Fruit fly (Drosophila melanogaster) whole organism, wandering third instar larva: ENCODE measurements around the gene pit.
A peak's percentile ranks its signal among the peaks of the same experiment; 100 is the strongest.

Experiments
- Abd-B ChIP-seq: fragments of >200 bp; optimal IDR thresholded peaks from 2 replicates; lab custom pipeline; 2017; ENCODE audit warnings: missing biosample characterization, missing genetic modification characterization
- CG32264 ChIP-seq: fragments of 200-800 bp; sonication (Bioruptor generic); optimal IDR thresholded peaks from 2 replicates; lab custom pipeline; 2016; ENCODE audit warnings: missing biosample characterization, missing genetic modification characterization
- CrebA ChIP-seq: fragments of 200-800 bp; sonication (Bioruptor generic); optimal IDR thresholded peaks from 2 replicates; lab custom pipeline; 2016; ENCODE audit warnings: missing biosample characterization, mild to moderate bottlenecking, missing genetic modification characterization, borderline replicate concordance
- GATAd ChIP-seq: sonication (Bioruptor generic); optimal IDR thresholded peaks from 2 replicates; lab custom pipeline; 2016; ENCODE audit warnings: missing biosample characterization, missing genetic modification characterization
- Hnf4 ChIP-seq: fragments of 200-800 bp; sonication (Bioruptor generic); optimal IDR thresholded peaks from 2 replicates; lab custom pipeline; 2016; ENCODE audit warnings: missing biosample characterization, mild to moderate bottlenecking, missing genetic modification characterization
- Hr78 ChIP-seq: fragments of >200 bp; optimal IDR thresholded peaks from 2 replicates; lab custom pipeline; 2017; ENCODE audit warnings: missing biosample characterization, missing genetic modification characterization
- Myc ChIP-seq: fragments of >200 bp; optimal IDR thresholded peaks from 2 replicates; lab custom pipeline; 2017
- OdsH ChIP-seq: fragments of 200-800 bp; sonication (Bioruptor generic); optimal IDR thresholded peaks from 2 replicates; lab custom pipeline; 2016; ENCODE audit warnings: missing biosample characterization, mild to moderate bottlenecking, missing genetic modification characterization
- Rel ChIP-seq, 2 experiments: fragments of 200-800 bp; sonication (Bioruptor generic) in 1 of 2; optimal IDR thresholded peaks; 2 replicates in 1 of 2; 3 replicates in 1 of 2; lab custom pipeline; 2016 to 2019; ENCODE audit warnings: mild to moderate bottlenecking in 2 of 2, missing biosample characterization in 2 of 2, missing genetic modification characterization in 2 of 2, moderate library complexity in 1 of 2
- Sp1 ChIP-seq: fragments of 200-800 bp; sonication (Bioruptor generic); optimal IDR thresholded peaks from 3 replicates; lab custom pipeline; 2019; ENCODE audit warnings: missing biosample characterization, mild to moderate bottlenecking, missing genetic modification characterization, moderate library complexity
- Vsx2 ChIP-seq: fragments of 200-300, 225-300 bp; sonication (Bioruptor generic); optimal IDR thresholded peaks from 2 replicates; lab custom pipeline; 2018; ENCODE audit warnings: missing biosample characterization, missing genetic modification characterization; ENCODE audit not compliant: partially characterized antibody
- br ChIP-seq: fragments of 200-800 bp; sonication (Bioruptor generic); optimal IDR thresholded peaks from 2 replicates; lab custom pipeline; 2016; ENCODE audit warnings: missing biosample characterization, missing genetic modification characterization
- brk ChIP-seq: fragments of 200-800 bp; sonication (Bioruptor generic); optimal IDR thresholded peaks from 2 replicates; lab custom pipeline; 2016; ENCODE audit warnings: missing biosample characterization, mild to moderate bottlenecking, missing genetic modification characterization
- dl ChIP-seq, 2 experiments: fragments of 175-275, 200-275 bp in 1 of 2; fragments of 200-275 bp in 1 of 2; sonication (Bioruptor generic); optimal IDR thresholded peaks; lab custom pipeline; 2018; ENCODE audit warnings: mild to moderate bottlenecking in 2 of 2, missing biosample characterization in 2 of 2, missing genetic modification characterization in 2 of 2, moderate library complexity in 2 of 2; ENCODE audit not compliant: partially characterized antibody in 2 of 2, insufficient read depth in 1 of 2
- dmrt93B ChIP-seq: fragments of 200-800 bp; sonication (Bioruptor generic); optimal IDR thresholded peaks from 2 replicates; lab custom pipeline; 2018; ENCODE audit warnings: missing biosample characterization, mild to moderate bottlenecking, missing genetic modification characterization
- dsf ChIP-seq: sonication (Bioruptor generic); optimal IDR thresholded peaks from 2 replicates; lab custom pipeline; 2016; ENCODE audit warnings: missing biosample characterization, missing genetic modification characterization, borderline replicate concordance
- ey ChIP-seq: fragments of 200-800 bp; sonication (Bioruptor generic); optimal IDR thresholded peaks from 2 replicates; lab custom pipeline; 2016; ENCODE audit warnings: missing biosample characterization, missing genetic modification characterization
- foxo ChIP-seq, 2 experiments: fragments of 200-800 bp; sonication (Bioruptor generic); optimal IDR thresholded peaks; 2 replicates in 1 of 2; 3 replicates in 1 of 2; lab custom pipeline; 2016 to 2017; ENCODE audit warnings: missing biosample characterization in 2 of 2, missing genetic modification characterization in 2 of 2
- fru ChIP-seq: fragments of 200-800 bp; sonication (Bioruptor generic); optimal IDR thresholded peaks from 3 replicates; lab custom pipeline; 2016; ENCODE audit warnings: missing biosample characterization, mild to moderate bottlenecking, missing genetic modification characterization
- rgr ChIP-seq: fragments of 200-800 bp; sonication (Bioruptor generic); optimal IDR thresholded peaks from 3 replicates; lab custom pipeline; 2016; ENCODE audit warnings: missing biosample characterization, mild to moderate bottlenecking, missing genetic modification characterization
- sage ChIP-seq: fragments of 200-800 bp; sonication (Bioruptor generic); optimal IDR thresholded peaks from 2 replicates; lab custom pipeline; 2016; ENCODE audit warnings: missing biosample characterization, mild to moderate bottlenecking, missing genetic modification characterization
- sv ChIP-seq: fragments of 200-800 bp; sonication (Bioruptor generic); optimal IDR thresholded peaks from 3 replicates; lab custom pipeline; 2016; ENCODE audit warnings: missing biosample characterization, missing genetic modification characterization
- tai ChIP-seq: sonication (Bioruptor generic); optimal IDR thresholded peaks from 2 replicates; lab custom pipeline; 2016; ENCODE audit warnings: missing biosample characterization, missing genetic modification characterization
- usp ChIP-seq: fragments of >200 bp; optimal IDR thresholded peaks from 2 replicates; lab custom pipeline; 2017; ENCODE audit warnings: missing biosample characterization, missing genetic modification characterization
- woc ChIP-seq: sonication (Bioruptor generic); optimal IDR thresholded peaks from 2 replicates; lab custom pipeline; 2016; ENCODE audit warnings: missing biosample characterization, mild to moderate bottlenecking, missing genetic modification characterization

pit gene

DNA sequence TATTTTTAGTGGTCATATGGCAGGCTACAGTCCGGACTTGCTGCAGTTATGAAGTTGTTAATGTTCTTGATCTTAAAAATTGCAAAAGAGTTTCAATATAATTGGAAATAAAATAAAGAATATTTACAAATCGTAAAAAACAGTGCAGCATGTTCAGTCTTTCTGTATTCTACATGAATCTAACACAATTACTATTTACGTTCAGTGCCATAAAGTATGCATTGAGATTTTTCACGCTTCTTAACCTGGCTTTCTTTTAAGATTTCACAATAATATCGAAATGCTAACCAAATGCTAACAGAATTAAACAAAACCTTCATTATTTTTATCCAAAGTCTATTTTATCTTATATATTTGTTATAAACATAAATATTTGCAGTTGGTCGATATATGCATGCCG, 38.5 kb downstream of the pit start:
- TF ChIP-seq Myc (lab: Kevin White, UChicago) (peak; percentile 18), tai (GFP tag; lab: Kevin White, UChicago) (no peak)

- no peak for TF ChIP-seq GATAd
- TF ChIP-seq OdsH, result no peak
- no peak for TF ChIP-seq dsf (GFP tag; lab: Kevin White, UChicago)
- TF ChIP-seq fru (GFP tag; lab: Kevin White, UChicago), result no peak
- TF ChIP-seq CG32264, result no peak
- TF ChIP-seq foxo (GFP tag; optimal IDR thresholded peaks at IDR 0.05; lab: Kevin White, UChicago), result no peak
- TF ChIP-seq Abd-B (GFP tag; lab: Kevin White, UChicago), result no peak
- TF ChIP-seq Hr78 (GFP tag; lab: Kevin White, UChicago), result no peak
- TF ChIP-seq sage (GFP tag; lab: Kevin White, UChicago), result no peak
- TF ChIP-seq woc, result no peak
- no peak for TF ChIP-seq rgr (GFP tag; lab: Kevin White, UChicago)
- TF ChIP-seq dl (GFP tag; optimal IDR thresholded peaks at IDR 0.05; lab: Kevin White, UChicago; ENCODE audit: insufficient read depth in 1 of 2, partially characterized antibody in 2 of 2), result no peak
- TF ChIP-seq dmrt93B (GFP tag; lab: Kevin White, UChicago), result no peak
- no peak for TF ChIP-seq usp (GFP tag; lab: Kevin White, UChicago)
- no peak for TF ChIP-seq Vsx2 (GFP tag; lab: Kevin White, UChicago)
- no peak for TF ChIP-seq Sp1 (GFP tag; lab: Kevin White, UChicago)
- no peak for TF ChIP-seq ey (GFP tag; lab: Kevin White, UChicago)
These were observed 46.1 kb downstream of the pit start, which contains the start of gene CG13408 for dm6 chr3R:22080161-22080560. CG13408 (plus strand) TSS chr3R:22080382.

DNA sequence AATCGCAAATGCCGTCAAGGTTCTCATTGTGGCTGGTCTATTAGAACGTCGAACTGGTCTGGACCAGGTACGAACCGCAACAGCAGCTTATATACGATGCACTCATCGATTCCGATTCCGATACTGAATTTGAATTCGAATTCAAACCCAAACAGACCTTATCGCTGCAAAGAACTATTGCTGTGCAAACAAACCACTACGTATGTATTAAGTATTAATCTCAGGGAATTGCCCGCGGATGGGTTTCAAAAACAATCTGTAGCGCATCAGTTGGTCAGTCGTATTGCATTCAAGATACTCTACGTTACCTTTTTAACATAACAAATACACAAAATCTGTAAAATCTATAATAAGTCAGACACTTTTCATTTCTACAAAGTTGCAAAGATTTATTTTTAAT, 52.2 kb downstream of the pit start, which contains the start of gene BomT3:
BomT3 (minus strand) TSS at position 101 of the 400 bp plus-strand sequence.
- TF ChIP-seq rgr (GFP tag; lab: Kevin White, UChicago), result no peak
- TF ChIP-seq ey (GFP tag; lab: Kevin White, UChicago), result no peak
- TF ChIP-seq fru (GFP tag; lab: Kevin White, UChicago), result no peak
- no peak for TF ChIP-seq sage (GFP tag; lab: Kevin White, UChicago)
- TF ChIP-seq Rel (GFP tag; optimal IDR thresholded peaks at IDR 0.05; lab: Kevin White, UChicago), result no peak
- TF ChIP-seq Rel (tag; optimal IDR thresholded peaks at IDR 0.05; lab: Kevin White, UChicago), result no peak
- TF ChIP-seq br, result no peak
- no peak for TF ChIP-seq sv
- no peak for TF ChIP-seq brk (GFP tag; lab: Kevin White, UChicago)
- no peak for TF ChIP-seq Myc (lab: Kevin White, UChicago)
- TF ChIP-seq Sp1 (GFP tag; lab: Kevin White, UChicago), result no peak
- TF ChIP-seq Abd-B (GFP tag; lab: Kevin White, UChicago), result no peak
- TF ChIP-seq foxo (GFP tag; optimal IDR thresholded peaks at IDR 0.05; lab: Kevin White, UChicago), result no peak
- TF ChIP-seq dmrt93B (GFP tag; lab: Kevin White, UChicago), result no peak
- no peak for TF ChIP-seq dl (GFP tag; optimal IDR thresholded peaks at IDR 0.05; lab: Kevin White, UChicago; ENCODE audit: insufficient read depth in 1 of 2, partially characterized antibody in 2 of 2)
- no peak for TF ChIP-seq dsf (GFP tag; lab: Kevin White, UChicago)
- no peak for TF ChIP-seq tai (GFP tag; lab: Kevin White, UChicago)
- TF ChIP-seq GATAd, result no peak
- no peak for TF ChIP-seq Hnf4 (GFP tag; lab: Kevin White, UChicago)

DNA sequence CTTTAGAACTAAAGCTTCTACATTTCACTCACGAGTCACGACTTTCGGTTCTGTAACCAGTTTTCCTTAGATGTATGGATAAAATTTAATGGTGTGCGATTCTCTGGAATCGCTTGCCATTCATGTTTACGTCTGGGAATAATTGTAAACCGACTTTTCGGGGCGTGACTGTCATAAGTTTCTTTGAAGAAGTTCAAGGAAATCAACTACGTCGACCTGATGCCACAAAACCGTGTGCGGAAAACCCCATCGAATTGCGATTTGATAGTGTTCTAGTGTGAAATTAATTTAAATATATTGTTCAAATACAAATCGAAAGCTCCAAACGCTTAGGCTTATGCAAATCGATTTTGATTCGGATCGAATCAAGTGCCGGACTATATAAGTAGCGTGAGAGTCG, 52.7 kb downstream of the pit start, which contains the start of gene BomBc3:
BomBc3 (plus strand) TSS at position 301 of the 400 bp plus-strand sequence.
- TF ChIP-seq Vsx2 (GFP tag; lab: Kevin White, UChicago), result no peak
- TF ChIP-seq Hnf4 (GFP tag; lab: Kevin White, UChicago), result no peak
- TF ChIP-seq CrebA (GFP tag; lab: Kevin White, UChicago), result no peak
